Fruit fly (Drosophila melanogaster) whole organism, prepupa: Measurements from ENCODE around the gene spdo.

Experiments
- CG10631 ChIP-seq: fragments of 200-800 bp; sonication (Bioruptor generic); optimal IDR thresholded peaks from 2 replicates; lab custom pipeline; 2016; ENCODE audit warnings: missing biosample characterization, missing genetic modification characterization
- CG10669 ChIP-seq: fragments of 200-800 bp; sonication (Bioruptor generic); optimal IDR thresholded peaks from 3 replicates; lab custom pipeline; 2018; ENCODE audit warnings: missing biosample characterization, mild to moderate bottlenecking, missing genetic modification characterization, moderate library complexity
- CG11294 ChIP-seq: fragments of 200-800 bp; sonication (Bioruptor generic); IDR thresholded peaks from 2 replicates; pipeline ENCODE4 v1.3.6; 2022; ENCODE audit warnings: missing biosample characterization, missing genetic modification characterization
- CG11762 ChIP-seq: fragments of 200-800 bp; sonication (Bioruptor generic); optimal IDR thresholded peaks from 3 replicates; lab custom pipeline; 2016; ENCODE audit warnings: missing biosample characterization, missing genetic modification characterization; ENCODE audit not compliant: insufficient read depth
- CG11902 ChIP-seq: fragments of 200-800 bp; sonication (Bioruptor generic); optimal IDR thresholded peaks from 3 replicates; lab custom pipeline; 2016; ENCODE audit warnings: missing biosample characterization, missing genetic modification characterization
- CG1621 ChIP-seq: fragments of 200-800 bp; sonication (Bioruptor generic); optimal IDR thresholded peaks from 3 replicates; lab custom pipeline; 2018; ENCODE audit warnings: missing biosample characterization, mild to moderate bottlenecking, missing genetic modification characterization
- CG16779 ChIP-seq: fragments of 200-800 bp; sonication (Bioruptor generic); optimal IDR thresholded peaks from 3 replicates; lab custom pipeline; 2017; ENCODE audit warnings: missing biosample characterization, mild to moderate bottlenecking, missing genetic modification characterization
- CG31627 ChIP-seq: fragments of 200-800 bp; sonication (Bioruptor generic); optimal IDR thresholded peaks from 3 replicates; lab custom pipeline; 2016; ENCODE audit warnings: missing biosample characterization, missing genetic modification characterization
- CG32006 ChIP-seq: fragments of 200-800 bp; sonication (Bioruptor generic); optimal IDR thresholded peaks from 3 replicates; lab custom pipeline; 2017; ENCODE audit warnings: missing biosample characterization, mild to moderate bottlenecking, missing genetic modification characterization
- CG34406 ChIP-seq: fragments of 200-800 bp; sonication (Bioruptor generic); optimal IDR thresholded peaks from 3 replicates; lab custom pipeline; 2016; ENCODE audit warnings: missing biosample characterization, missing genetic modification characterization
- CG3919 ChIP-seq: fragments of 200-800 bp; sonication (Bioruptor generic); optimal IDR thresholded peaks from 3 replicates; lab custom pipeline; 2016; ENCODE audit warnings: missing biosample characterization, missing genetic modification characterization
- CG6163 ChIP-seq: fragments of 200-800 bp; sonication (Bioruptor generic); IDR thresholded peaks from 3 replicates; pipeline ENCODE4 v1.3.6; 2022; ENCODE audit warnings: missing biosample characterization, missing genetic modification characterization
- CG6276 ChIP-seq: fragments of 200-800 bp; sonication (Bioruptor generic); optimal IDR thresholded peaks from 2 replicates; lab custom pipeline; 2017; ENCODE audit warnings: missing biosample characterization, mild to moderate bottlenecking, missing genetic modification characterization
- CG6792 ChIP-seq: fragments of 200-800 bp; sonication (Bioruptor generic); optimal IDR thresholded peaks from 3 replicates; lab custom pipeline; 2016; ENCODE audit warnings: missing biosample characterization, missing genetic modification characterization
- CG6854 ChIP-seq: fragments of 200-800 bp; sonication (Bioruptor generic); optimal IDR thresholded peaks from 2 replicates; lab custom pipeline; 2017; ENCODE audit warnings: missing biosample characterization, mild to moderate bottlenecking, missing genetic modification characterization
- CG7368 ChIP-seq: fragments of 200-800 bp; sonication (Bioruptor generic); optimal IDR thresholded peaks from 3 replicates; lab custom pipeline; 2016; ENCODE audit warnings: missing biosample characterization, missing genetic modification characterization
- CG8319 ChIP-seq: fragments of 200-800 bp; sonication (Bioruptor generic); optimal IDR thresholded peaks from 3 replicates; lab custom pipeline; 2016; ENCODE audit warnings: missing biosample characterization, missing genetic modification characterization
- CG9139 ChIP-seq: fragments of 200-800 bp; sonication (Bioruptor generic); optimal IDR thresholded peaks from 3 replicates; lab custom pipeline; 2017; ENCODE audit warnings: missing biosample characterization, mild to moderate bottlenecking, missing genetic modification characterization
- Eip78C ChIP-seq: fragments of 200-800 bp; sonication (Bioruptor generic); peaks from one replicate; lab custom pipeline; 2016; ENCODE audit warnings: missing biosample characterization, missing genetic modification characterization
- Eip93F ChIP-seq: fragments of 200-800 bp; sonication (Bioruptor generic); optimal IDR thresholded peaks from 2 replicates; lab custom pipeline; 2016; ENCODE audit warnings: missing biosample characterization, mild to moderate bottlenecking, missing genetic modification characterization
- Ets21C ChIP-seq: fragments of 200-800 bp; sonication (Bioruptor generic); optimal IDR thresholded peaks from 3 replicates; lab custom pipeline; 2016; ENCODE audit warnings: missing biosample characterization, missing genetic modification characterization
- Ets96B ChIP-seq: fragments of 200-800 bp; optimal IDR thresholded peaks from 2 replicates; lab custom pipeline; 2019; ENCODE audit warnings: missing biosample characterization, mild to moderate bottlenecking, missing genetic modification characterization, moderate library complexity
- Hr38 ChIP-seq: sonication (Bioruptor generic); optimal IDR thresholded peaks from 2 replicates; lab custom pipeline; 2016; ENCODE audit warnings: missing biosample characterization, missing genetic modification characterization
- Hr4 ChIP-seq: fragments of 200-800 bp; sonication (Bioruptor generic); optimal IDR thresholded peaks from 3 replicates; lab custom pipeline; 2016; ENCODE audit warnings: missing biosample characterization, missing genetic modification characterization
- Met ChIP-seq: fragments of 200-800 bp; sonication (Bioruptor generic); optimal IDR thresholded peaks from 3 replicates; lab custom pipeline; 2016; ENCODE audit warnings: missing biosample characterization, missing genetic modification characterization
- Smox ChIP-seq: fragments of 200-800 bp; sonication (Bioruptor generic); optimal IDR thresholded peaks from 3 replicates; lab custom pipeline; 2016; ENCODE audit warnings: missing biosample characterization, missing genetic modification characterization
- Sox102F ChIP-seq: fragments of 200-800 bp; sonication (Bioruptor generic); optimal IDR thresholded peaks from 2 replicates; lab custom pipeline; 2016; ENCODE audit warnings: missing biosample characterization, mild to moderate bottlenecking, missing genetic modification characterization
- Sox14 ChIP-seq: fragments of 200-800 bp; sonication (Bioruptor generic); optimal IDR thresholded peaks from 3 replicates; lab custom pipeline; 2016; ENCODE audit warnings: missing biosample characterization, missing genetic modification characterization
- Sox15 ChIP-seq: fragments of 200-800 bp; sonication (Bioruptor generic); optimal IDR thresholded peaks from 3 replicates; lab custom pipeline; 2016; ENCODE audit warnings: missing biosample characterization, missing genetic modification characterization
- achi ChIP-seq: fragments of 200-800 bp; sonication (Bioruptor generic); optimal IDR thresholded peaks from 3 replicates; lab custom pipeline; 2016; ENCODE audit warnings: missing biosample characterization, missing genetic modification characterization
- acj6 ChIP-seq: fragments of 200-800 bp; sonication (Bioruptor generic); optimal IDR thresholded peaks from 3 replicates; lab custom pipeline; 2016; ENCODE audit warnings: missing biosample characterization, missing genetic modification characterization
- eg ChIP-seq: fragments of 200-800 bp; sonication (Bioruptor generic); IDR thresholded peaks from 3 replicates; pipeline ENCODE4 v1.3.6; 2022; ENCODE audit warnings: missing biosample characterization, missing genetic modification characterization
- esn ChIP-seq: fragments of 200-800 bp; sonication (Bioruptor generic); optimal IDR thresholded peaks from 2 replicates; lab custom pipeline; 2016; ENCODE audit warnings: missing biosample characterization, mild to moderate bottlenecking, missing genetic modification characterization, moderate library complexity
- fd59A ChIP-seq: fragments of 200-800 bp; sonication (Bioruptor generic); optimal IDR thresholded peaks from 2 replicates; lab custom pipeline; 2017; ENCODE audit warnings: missing biosample characterization, mild to moderate bottlenecking, missing genetic modification characterization, missing genetic modification reagents
- fd85E ChIP-seq: fragments of 200-800 bp; sonication (Bioruptor generic); optimal IDR thresholded peaks from 3 replicates; lab custom pipeline; 2016; ENCODE audit warnings: missing biosample characterization, missing genetic modification characterization
- fkh ChIP-seq: fragments of 200-800 bp; sonication (Bioruptor generic); optimal IDR thresholded peaks from 3 replicates; lab custom pipeline; 2017; ENCODE audit warnings: missing biosample characterization, mild to moderate bottlenecking, missing genetic modification characterization, moderate library complexity
- lz ChIP-seq: fragments of 200-800 bp; sonication (Bioruptor generic); optimal IDR thresholded peaks from 3 replicates; lab custom pipeline; 2016; ENCODE audit warnings: missing biosample characterization, missing genetic modification characterization
- salr ChIP-seq, 2 experiments: fragments of 200-800 bp; sonication (Bioruptor generic); optimal IDR thresholded peaks; 3 replicates each; lab custom pipeline; 2016 to 2018; ENCODE audit warnings: missing biosample characterization in 2 of 2, missing genetic modification characterization in 2 of 2, mild to moderate bottlenecking in 1 of 2
- spab ChIP-seq: fragments of 200-800 bp; sonication (Bioruptor generic); optimal IDR thresholded peaks from 2 replicates; lab custom pipeline; 2017; ENCODE audit warnings: missing biosample characterization, mild to moderate bottlenecking, missing genetic modification characterization, missing genetic modification reagents
- svp ChIP-seq: fragments of 200-800 bp; sonication (Bioruptor generic); peaks from one replicate; lab custom pipeline; 2016; ENCODE audit warnings: missing biosample characterization, missing genetic modification characterization
- topi ChIP-seq: fragments of 200-800 bp; sonication (Bioruptor generic); optimal IDR thresholded peaks from 3 replicates; lab custom pipeline; 2016; ENCODE audit warnings: missing biosample characterization, missing genetic modification characterization
- vri ChIP-seq: fragments of 200-800 bp; sonication (Bioruptor generic); optimal IDR thresholded peaks from 3 replicates; lab custom pipeline; 2016; ENCODE audit warnings: missing biosample characterization, mild to moderate bottlenecking, missing genetic modification characterization

The spdo gene

DNA sequence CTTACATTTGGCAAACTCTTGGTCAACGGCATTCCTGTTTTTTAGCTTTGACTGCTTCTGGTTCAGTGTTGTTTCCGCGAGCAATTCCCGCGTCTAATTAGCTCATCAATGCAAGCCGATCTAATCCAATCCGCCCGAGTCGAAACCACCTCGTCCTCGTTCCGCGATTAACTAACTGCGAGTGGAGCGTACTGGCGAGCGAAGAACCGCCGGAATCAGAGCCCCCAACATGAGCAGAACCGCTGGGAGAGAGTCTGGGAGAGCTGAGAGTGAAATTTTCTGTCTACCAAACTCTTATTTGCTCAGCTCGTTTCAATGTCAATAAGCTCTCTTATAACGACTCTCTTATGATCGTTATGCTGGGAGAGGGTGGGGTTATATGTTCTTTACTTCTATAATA is 26.3 kb upstream of the spdo start (continued):
- TF ChIP-seq CG7368 (GFP tag; lab: Kevin White, UChicago) (no peak), Smox (peak; percentile 38), Met (GFP tag; lab: Kevin White, UChicago) (no peak), acj6 (GFP tag; lab: Kevin White, UChicago) (peak; percentile 45), CG6163 (GFP tag; lab: Robert Waterston, UW) (peak; percentile 68), CG34406 (GFP tag; lab: Kevin White, UChicago) (peak; percentile 52), achi (GFP tag; lab: Kevin White, UChicago) (peak; percentile 73), CG10631 (GFP tag; lab: Kevin White, UChicago) (peak; percentile 47), CG6792 (GFP tag; lab: Kevin White, UChicago) (peak; percentile 71), CG6854 (GFP tag; lab: Kevin White, UChicago) (peak; percentile 85), Eip93F (GFP tag; lab: Kevin White, UChicago) (no peak), CG6276 (GFP tag; lab: Kevin White, UChicago) (peak; percentile 36), vri (peak; percentile 89), CG11762 (peak; percentile 24), eg (GFP tag; lab: Robert Waterston, UW) (peak; percentile 28; the same call in 1 of the 3 replicates), fd85E (GFP tag; lab: Kevin White, UChicago) (peak; percentile 87), CG8319 (GFP tag; lab: Kevin White, UChicago) (no peak), Sox102F (peak; percentile 78), CG1621 (tag; lab: Kevin White, UChicago) (peak; percentile 86), CG3919 (peak; percentile 62), CG11902 (GFP tag; lab: Kevin White, UChicago) (no peak), CG32006 (GFP tag; lab: Kevin White, UChicago) (no peak)

dm6 chr3R:30450690-30451343 is 25.7 kb upstream of the spdo start:
- no peak for TF ChIP-seq CG10631 (GFP tag; lab: Kevin White, UChicago)
- TF ChIP-seq CG32006 (GFP tag; lab: Kevin White, UChicago) = peak; percentile 0
- TF ChIP-seq vri = peak; percentile 75
- no peak for TF ChIP-seq achi (GFP tag; lab: Kevin White, UChicago)
- no peak for TF ChIP-seq CG11294 (GFP tag; lab: Robert Waterston, UW)
- TF ChIP-seq svp (GFP tag; lab: Kevin White, UChicago) = peak; percentile 96
- TF ChIP-seq CG1621 (tag; lab: Kevin White, UChicago) = no peak
- TF ChIP-seq, all 60 proteins: peak for 3

- TF ChIP-seq fkh (GFP tag; lab: Kevin White, UChicago) (no peak), acj6 (GFP tag; lab: Kevin White, UChicago) (no peak), esn (GFP tag; lab: Kevin White, UChicago) (no peak), CG34406 (GFP tag; lab: Kevin White, UChicago) (no peak), CG6792 (GFP tag; lab: Kevin White, UChicago) (no peak), Hr38 (no peak), CG31627 (GFP tag; lab: Kevin White, UChicago) (no peak), CG6163 (GFP tag; lab: Robert Waterston, UW) (no peak), vri (no peak), Ets21C (no peak), fd59A (no peak), Eip78C (GFP tag; lab: Kevin White, UChicago) (no peak), Sox14 (GFP tag; lab: Kevin White, UChicago) (no peak), achi (GFP tag; lab: Kevin White, UChicago) (no peak)
These were observed 23.2 kb upstream of the spdo start for dm6 chr3R:30453236-30453635.

DNA sequence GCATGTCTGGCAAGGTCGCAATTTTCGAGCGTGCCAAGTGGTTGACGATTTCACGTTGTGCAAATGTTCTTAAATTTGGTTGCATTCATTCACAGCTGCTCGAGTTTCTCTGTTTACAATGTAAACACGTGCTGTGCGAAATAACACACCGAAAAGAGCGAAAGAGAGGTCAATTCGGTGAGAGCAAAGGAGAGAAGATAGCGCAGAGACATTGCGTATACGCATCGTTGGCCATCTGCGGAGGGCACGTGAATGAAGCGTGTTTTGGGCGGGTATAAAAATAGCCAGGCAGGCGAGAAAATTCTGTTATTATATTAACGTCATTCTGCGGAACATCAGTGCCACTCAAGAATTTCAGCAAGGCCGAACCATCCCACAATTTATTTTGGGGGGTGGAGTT is 22.0 kb upstream of the spdo start:
- no peak for TF ChIP-seq spab (GFP tag; lab: Kevin White, UChicago)
- TF ChIP-seq topi (GFP tag; lab: Kevin White, UChicago) = peak; percentile 8
- peak; percentile 38 for TF ChIP-seq esn (GFP tag; lab: Kevin White, UChicago)
- peak; percentile 15 for TF ChIP-seq CG31627 (GFP tag; lab: Kevin White, UChicago)
- TF ChIP-seq CG6792 (GFP tag; lab: Kevin White, UChicago) = peak; percentile 3
- TF ChIP-seq CG3919 = peak; percentile 8
- TF ChIP-seq CG9139 (GFP tag; lab: Kevin White, UChicago) = no peak
- no peak for TF ChIP-seq Ets96B (tag; lab: Kevin White, UChicago)
- peak; percentile 83 for TF ChIP-seq svp (GFP tag; lab: Kevin White, UChicago)
- TF ChIP-seq Sox15 (GFP tag; lab: Kevin White, UChicago) = no peak
- TF ChIP-seq CG10669 (GFP tag; lab: Kevin White, UChicago) = no peak
- no peak for TF ChIP-seq CG11902 (GFP tag; lab: Kevin White, UChicago)
- TF ChIP-seq salr (GFP tag; optimal IDR thresholded peaks at IDR 0.05; lab: Kevin White, UChicago) = no peak
- peak; percentile 52 for TF ChIP-seq Met (GFP tag; lab: Kevin White, UChicago)
- peak; percentile 26 for TF ChIP-seq Eip78C (GFP tag; lab: Kevin White, UChicago)
- no peak for TF ChIP-seq lz (GFP tag; lab: Kevin White, UChicago)
- TF ChIP-seq Hr4 = no peak
- TF ChIP-seq CG16779 (tag; lab: Kevin White, UChicago) = no peak
- TF ChIP-seq Sox102F = peak; percentile 1
- TF ChIP-seq CG6163 (GFP tag; lab: Robert Waterston, UW) = peak; percentile 32; the same call in 1 of the 3 replicates
